Worm (Caenorhabditis elegans): ENCODE data around the gene trpa-1.
A peak's percentile ranks its signal among the peaks of the same experiment; 100 is the strongest.

The trpa-1 gene

DNA sequence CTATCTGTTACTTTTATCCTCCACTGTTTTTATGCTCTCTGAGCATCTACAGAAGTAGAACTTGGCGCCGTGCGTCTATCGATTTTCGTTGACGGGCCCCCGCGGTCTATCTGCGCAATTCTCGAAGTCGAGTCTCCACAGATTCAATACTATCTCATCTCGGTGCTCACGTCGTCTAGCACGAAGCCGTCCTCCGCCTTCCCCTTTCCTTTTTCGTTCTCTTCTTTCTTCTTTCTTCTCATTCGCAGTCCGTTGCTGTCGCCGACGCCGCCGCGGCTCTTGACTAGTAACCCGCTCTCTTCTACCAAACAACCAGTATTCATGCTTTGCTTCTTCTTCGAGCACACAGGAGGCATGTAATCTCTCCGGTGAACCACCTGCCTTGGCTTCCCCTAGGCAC, 6.8 kb downstream of the trpa-1 start (continued):
- TF ChIP-seq zip-5 (tag; optimal IDR thresholded peaks at IDR 0.05) (no peak), lin-11 (tag; optimal IDR thresholded peaks at IDR 0.05) (no peak), pha-2 (tag; optimal IDR thresholded peaks at IDR 0.05) (no peak), hlh-8 (tag; optimal IDR thresholded peaks at IDR 0.05) (no peak), syd-9 (tag; optimal IDR thresholded peaks at IDR 0.05) (peak; percentile 43), sox-2 (GFP tag; IDR thresholded peaks at IDR 0.05) (no peak), lim-6 (tag; optimal IDR thresholded peaks at IDR 0.05) (no peak), ceh-30 (tag; optimal IDR thresholded peaks at IDR 0.05) (no peak)

DNA sequence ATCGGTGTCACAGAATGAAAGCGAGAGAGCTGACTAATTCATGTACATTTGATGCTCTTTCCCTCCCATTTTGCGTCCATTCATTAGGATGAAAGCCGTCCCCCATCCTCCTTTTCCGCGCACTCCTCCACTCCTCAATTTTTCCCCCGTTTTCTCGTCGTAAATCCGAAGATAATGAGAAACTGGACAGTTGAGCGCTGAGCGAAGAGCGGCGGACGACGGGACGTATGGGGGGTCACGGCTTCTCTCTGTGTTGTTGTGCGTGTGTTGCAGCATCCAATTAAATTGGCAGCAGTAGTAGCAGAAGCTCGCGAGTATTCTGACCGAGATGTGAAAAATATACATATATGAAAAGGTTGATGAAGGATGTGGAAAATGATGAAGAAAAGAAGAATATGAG, 7.6 kb downstream of the trpa-1 start:
- peak; percentile 66 for TF ChIP-seq unc-42 (tag; optimal IDR thresholded peaks at IDR 0.05)
- peak; percentile 64 for TF ChIP-seq ceh-14 (tag; optimal IDR thresholded peaks at IDR 0.05)
- TF ChIP-seq syd-9 (tag; optimal IDR thresholded peaks at IDR 0.05): no peak
- TF ChIP-seq ztf-16 (tag; optimal IDR thresholded peaks at IDR 0.05): no peak
- no peak for TF ChIP-seq Y22D7AL.16 (tag; optimal IDR thresholded peaks at IDR 0.05)
- TF ChIP-seq ceh-9 (tag; optimal IDR thresholded peaks at IDR 0.05): peak; percentile 27
- no peak for TF ChIP-seq sdc-2 (tag; optimal IDR thresholded peaks at IDR 0.05)
- peak; percentile 16 for TF ChIP-seq nfya-1 (tag; optimal IDR thresholded peaks at IDR 0.05)
- peak; percentile 41 for TF ChIP-seq ttx-3 (tag; optimal IDR thresholded peaks at IDR 0.05)
- peak; percentile 45 for TF ChIP-seq lim-6 (tag; optimal IDR thresholded peaks at IDR 0.05)
- peak; percentile 18 for TF ChIP-seq ceh-31 (tag; optimal IDR thresholded peaks at IDR 0.05)

DNA sequence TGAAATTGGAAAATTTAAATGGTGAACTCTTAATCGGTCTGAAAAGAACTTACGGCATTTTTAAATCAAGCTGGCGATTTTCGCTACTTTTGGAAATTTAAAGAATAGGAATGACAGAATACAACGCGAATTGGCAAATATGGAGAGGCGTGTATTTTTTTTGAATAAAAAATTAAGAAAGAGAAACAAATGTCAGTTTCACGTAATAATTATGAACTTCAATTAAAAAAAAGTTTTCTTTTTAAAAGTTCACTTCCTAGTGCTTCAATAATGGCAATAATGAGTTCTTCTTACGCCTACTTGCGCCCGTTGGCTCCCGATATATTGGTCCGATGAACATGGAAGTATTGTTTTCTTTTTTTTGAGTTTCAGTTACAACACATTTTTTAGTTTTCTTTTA, 13.3 kb downstream of the trpa-1 start, which contains the start of gene pph-2:
Gene pph-2, minus strand, starts transcription at position 101 of the 400 bp plus-strand sequence.
- TF ChIP-seq odd-2 (tag; optimal IDR thresholded peaks at IDR 0.05) (no peak), ceh-48 (tag; optimal IDR thresholded peaks at IDR 0.05) (no peak), ceh-6 (GFP tag; optimal IDR thresholded peaks at IDR 0.05) (no peak), ceh-45 (GFP tag; IDR thresholded peaks at IDR 0.05) (no peak), ceh-24 (tag; optimal IDR thresholded peaks at IDR 0.05) (no peak), ceh-22 (tag; optimal IDR thresholded peaks at IDR 0.05) (no peak), pax-1 (tag; optimal IDR thresholded peaks at IDR 0.05) (no peak), dve-1 (tag; optimal IDR thresholded peaks at IDR 0.05) (no peak), nhr-232 (tag; optimal IDR thresholded peaks at IDR 0.05) (no peak), fkh-6 (tag; optimal IDR thresholded peaks at IDR 0.05) (no peak), Y22D7AL.16 (tag; optimal IDR thresholded peaks at IDR 0.05) (no peak), ceh-31 (tag; optimal IDR thresholded peaks at IDR 0.05) (no peak), F13H6.1 (tag; optimal IDR thresholded peaks at IDR 0.05) (no peak), ceh-19 (GFP tag; optimal IDR thresholded peaks at IDR 0.05) (no peak), fkh-10 (GFP tag; optimal IDR thresholded peaks at IDR 0.05) (no peak), pag-3 (tag; optimal IDR thresholded peaks at IDR 0.05; ENCODE audit: borderline replicate concordance) (no peak)

DNA sequence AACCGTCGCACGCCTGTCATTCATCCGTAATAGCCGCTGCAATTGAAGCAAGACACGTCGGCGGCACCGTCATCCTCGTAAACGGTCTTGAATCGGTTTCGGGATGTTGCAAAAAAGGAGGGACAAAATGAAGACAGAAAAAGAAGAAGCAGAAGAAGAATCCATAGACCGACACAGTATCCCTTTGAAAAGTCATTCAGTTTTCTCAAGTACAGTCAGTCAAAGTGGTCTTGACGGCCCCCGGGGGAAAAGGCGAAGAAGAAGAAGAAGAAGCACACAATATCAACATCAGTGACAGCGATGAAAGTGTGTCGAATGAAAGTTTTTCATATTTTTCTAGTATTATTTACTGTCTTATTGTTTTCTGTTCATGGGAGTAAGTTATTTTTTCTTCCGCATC, 13.9 kb downstream of the trpa-1 start, which contains the start of gene cutl-27:
Gene cutl-27, plus strand, starts transcription at position 301 of the 400 bp plus-strand sequence.
- no peak for TF ChIP-seq pros-1 (tag; optimal IDR thresholded peaks at IDR 0.05)
- no peak for TF ChIP-seq madf-2 (tag; optimal IDR thresholded peaks at IDR 0.05)
- no peak for TF ChIP-seq hlh-30 (tag; optimal IDR thresholded peaks at IDR 0.05; ENCODE audit: insufficient read depth)
- TF ChIP-seq ref-2 (tag; optimal IDR thresholded peaks at IDR 0.05): no peak
- no peak for TF ChIP-seq pqm-1 (tag; optimal IDR thresholded peaks at IDR 0.05)

DNA sequence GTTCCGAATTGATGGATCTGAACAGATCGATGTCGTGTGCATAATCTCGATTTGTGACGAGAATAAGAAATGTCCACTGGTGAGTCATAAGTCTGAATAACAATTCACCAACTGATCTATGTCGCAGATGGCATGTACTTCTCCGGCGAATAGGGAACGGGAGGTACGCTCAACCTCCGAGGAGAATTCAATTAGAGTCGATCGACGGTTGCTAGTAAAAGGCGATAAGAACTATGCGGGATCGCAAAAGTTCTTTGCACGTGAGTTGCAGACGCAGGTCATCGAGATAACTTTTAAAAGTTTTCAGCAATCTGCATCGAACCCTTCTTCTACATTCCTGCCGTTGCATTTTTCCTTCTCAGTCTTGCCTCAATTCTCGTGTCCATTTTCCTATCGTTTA, 18.2 kb downstream of the trpa-1 start:
- TF ChIP-seq F13H6.1 (tag; optimal IDR thresholded peaks at IDR 0.05): no peak
- no peak for TF ChIP-seq pros-1 (tag; optimal IDR thresholded peaks at IDR 0.05)
- TF ChIP-seq nhr-11 (tag; optimal IDR thresholded peaks at IDR 0.05): no peak
- TF ChIP-seq lin-11 (tag; optimal IDR thresholded peaks at IDR 0.05): no peak
- no peak for TF ChIP-seq ceh-45 (GFP tag; IDR thresholded peaks at IDR 0.05)
- TF ChIP-seq pax-1 (tag; optimal IDR thresholded peaks at IDR 0.05): no peak
- no peak for TF ChIP-seq ahr-1 (tag; optimal IDR thresholded peaks at IDR 0.05)
- no peak for TF ChIP-seq madf-2 (tag; optimal IDR thresholded peaks at IDR 0.05)
- TF ChIP-seq ets-4 (tag; optimal IDR thresholded peaks at IDR 0.05): no peak
- TF ChIP-seq ttx-3 (tag; optimal IDR thresholded peaks at IDR 0.05): no peak
- no peak for TF ChIP-seq gmeb-2 (tag; optimal IDR thresholded peaks at IDR 0.05)
- TF ChIP-seq ref-2 (tag; optimal IDR thresholded peaks at IDR 0.05): no peak
- no peak for TF ChIP-seq ceh-48 (tag; optimal IDR thresholded peaks at IDR 0.05)

Measured in whole organism, late embryonic.